Fruit fly (Drosophila melanogaster) whole organism, embryonic: ENCODE results near the gene bb8.
A peak's percentile ranks its signal among the peaks of the same experiment; 100 is the strongest.

Experiments
- Abd-B ChIP-seq: fragments of 200-800 bp; sonication (Bioruptor generic); optimal IDR thresholded peaks from 2 replicates; lab custom pipeline; 2018; ENCODE audit warnings: missing biosample characterization, mild to moderate bottlenecking, missing genetic modification characterization, moderate library complexity
- CG10565 ChIP-seq: fragments of 200-800 bp; sonication (Bioruptor generic); optimal IDR thresholded peaks from 3 replicates; lab custom pipeline; 2016; ENCODE audit warnings: missing biosample characterization, mild to moderate bottlenecking, missing genetic modification characterization
- CG11085 ChIP-seq: fragments of 200-800 bp; sonication (Bioruptor generic); IDR thresholded peaks from 2 replicates; pipeline ENCODE4 v1.3.6; 2022; ENCODE audit warnings: missing biosample characterization, missing genetic modification characterization
- CG12219 ChIP-seq: fragments of 200-800 bp; sonication (Bioruptor generic); optimal IDR thresholded peaks from 3 replicates; lab custom pipeline; 2018; ENCODE audit warnings: missing biosample characterization, mild to moderate bottlenecking, missing genetic modification characterization
- CG14441 ChIP-seq: fragments of 200-800 bp; sonication (Bioruptor generic); IDR thresholded peaks from 2 replicates; pipeline ENCODE4 v1.3.6; 2022; ENCODE audit warnings: missing biosample characterization, missing genetic modification characterization
- CG14860 ChIP-seq: fragments of 200-800 bp; sonication (Bioruptor generic); IDR thresholded peaks from 3 replicates; pipeline ENCODE4 v1.3.6; 2022; ENCODE audit warnings: missing biosample characterization, missing genetic modification characterization; ENCODE audit not compliant: partially characterized antibody
- CG2678 ChIP-seq: fragments of 200-800 bp; sonication (Bioruptor generic); optimal IDR thresholded peaks from 3 replicates; lab custom pipeline; 2019; ENCODE audit warnings: missing biosample characterization, mild to moderate bottlenecking, missing genetic modification characterization, moderate library complexity
- CG31365 ChIP-seq: fragments of 200-800 bp; sonication (Bioruptor generic); optimal IDR thresholded peaks from 2 replicates; lab custom pipeline; 2018; ENCODE audit warnings: missing biosample characterization, mild to moderate bottlenecking, missing genetic modification characterization
- CG3163 ChIP-seq: fragments of 200-800 bp; sonication (Bioruptor generic); optimal IDR thresholded peaks from 3 replicates; lab custom pipeline; 2016; ENCODE audit warnings: missing biosample characterization, missing genetic modification characterization
- CG32772 ChIP-seq: fragments of 200-800 bp; sonication (Bioruptor generic); IDR thresholded peaks from 2 replicates; pipeline ENCODE4 v1.3.6; 2022; ENCODE audit warnings: missing biosample characterization, missing genetic modification characterization
- CG4360 ChIP-seq: fragments of 200-800 bp; sonication (Bioruptor generic); IDR thresholded peaks from 2 replicates; pipeline ENCODE4 v1.3.6; 2022; ENCODE audit warnings: missing biosample characterization, missing genetic modification characterization
- CG5953 ChIP-seq: fragments of 200-800 bp; sonication (Bioruptor generic); IDR thresholded peaks from 2 replicates; pipeline ENCODE4 v1.3.6; 2022; ENCODE audit warnings: missing biosample characterization, missing genetic modification characterization
- CG7963 ChIP-seq: fragments of 200-800 bp; sonication (Bioruptor generic); IDR thresholded peaks from 3 replicates; pipeline ENCODE4 v1.3.6; 2022; ENCODE audit warnings: missing biosample characterization, missing genetic modification characterization; ENCODE audit not compliant: partially characterized antibody
- CG9437 ChIP-seq: fragments of 200-800 bp; sonication (Bioruptor generic); optimal IDR thresholded peaks from 2 replicates; lab custom pipeline; 2018; ENCODE audit warnings: missing biosample characterization, mild to moderate bottlenecking, missing genetic modification characterization
- CG9727 ChIP-seq: fragments of 200-800 bp; sonication (Bioruptor generic); optimal IDR thresholded peaks from 3 replicates; lab custom pipeline; 2017; ENCODE audit warnings: missing biosample characterization, mild to moderate bottlenecking, missing genetic modification characterization
- CG9876 ChIP-seq: fragments of 200-800 bp; sonication (Bioruptor generic); optimal IDR thresholded peaks from 2 replicates; lab custom pipeline; 2016; ENCODE audit warnings: missing biosample characterization, missing genetic modification characterization
- Dad ChIP-seq: fragments of 200-800 bp; sonication (Bioruptor generic); optimal IDR thresholded peaks from 3 replicates; lab custom pipeline; 2016; ENCODE audit warnings: missing biosample characterization, missing genetic modification characterization
- Ets65A ChIP-seq: fragments of 200-800 bp; sonication (Bioruptor generic); peaks from one replicate; lab custom pipeline; 2016; ENCODE audit warnings: missing biosample characterization, missing genetic modification characterization
- Hr51 ChIP-seq, 2 experiments: fragments of 200-800 bp; sonication (Bioruptor generic); optimal IDR thresholded peaks; 2 replicates in 1 of 2; 3 replicates in 1 of 2; lab custom pipeline; 2016 to 2018; ENCODE audit warnings: missing biosample characterization in 2 of 2, missing genetic modification characterization in 2 of 2, mild to moderate bottlenecking in 1 of 2, moderate library complexity in 1 of 2
- Hsf ChIP-seq: fragments of 200-800 bp; sonication (Bioruptor generic); optimal IDR thresholded peaks from 3 replicates; lab custom pipeline; 2016; ENCODE audit warnings: missing biosample characterization, missing genetic modification characterization
- Max ChIP-seq: fragments of 200-800 bp; sonication (Bioruptor generic); optimal IDR thresholded peaks from 2 replicates; lab custom pipeline; 2016; ENCODE audit warnings: missing biosample characterization, mild to moderate bottlenecking, missing genetic modification characterization
- Mrtf ChIP-seq: fragments of 200-800 bp; sonication (Bioruptor generic); IDR thresholded peaks from 3 replicates; pipeline ENCODE4 v1.3.6; 2022; ENCODE audit warnings: missing biosample characterization, missing genetic modification characterization
- Neu2 ChIP-seq: fragments of 200-800 bp; sonication (Bioruptor generic); optimal IDR thresholded peaks from 3 replicates; lab custom pipeline; 2016; ENCODE audit warnings: missing biosample characterization, missing genetic modification characterization, borderline replicate concordance
- NfI ChIP-seq: fragments of 200-800 bp; sonication (Bioruptor generic); optimal IDR thresholded peaks from 3 replicates; lab custom pipeline; 2018; ENCODE audit warnings: missing biosample characterization, mild to moderate bottlenecking, missing genetic modification characterization, moderate library complexity
- Rx ChIP-seq: fragments of 200-800 bp; sonication (Bioruptor generic); IDR thresholded peaks from 2 replicates; pipeline ENCODE4 v1.3.6; 2022; ENCODE audit warnings: missing biosample characterization, missing genetic modification characterization
- Six4 ChIP-seq: fragments of 200-800 bp; sonication (Bioruptor generic); optimal IDR thresholded peaks from 2 replicates; lab custom pipeline; 2016; ENCODE audit warnings: missing biosample characterization, missing genetic modification characterization
- ac ChIP-seq: fragments of 200-800 bp; sonication (Bioruptor generic); optimal IDR thresholded peaks from 3 replicates; lab custom pipeline; 2017; ENCODE audit warnings: missing biosample characterization, mild to moderate bottlenecking, missing genetic modification characterization
- ato ChIP-seq: fragments of 200-800 bp; sonication (Bioruptor generic); IDR thresholded peaks from 2 replicates; pipeline ENCODE4 v1.3.6; 2022; ENCODE audit warnings: missing biosample characterization, missing genetic modification characterization; ENCODE audit not compliant: partially characterized antibody
- br ChIP-seq: fragments of >200 bp; optimal IDR thresholded peaks from 2 replicates; lab custom pipeline; 2017
- chm ChIP-seq: fragments of 200-800 bp; sonication (Bioruptor generic); IDR thresholded peaks from 2 replicates; pipeline ENCODE4 v1.3.6; 2022; ENCODE audit warnings: missing biosample characterization, missing genetic modification characterization
- chn ChIP-seq: fragments of 200-800 bp; sonication (Bioruptor generic); optimal IDR thresholded peaks from 2 replicates; lab custom pipeline; 2016; ENCODE audit warnings: missing biosample characterization, missing genetic modification characterization
- da ChIP-seq: fragments of 200-800 bp; sonication (Bioruptor generic); optimal IDR thresholded peaks from 2 replicates; lab custom pipeline; 2016; ENCODE audit warnings: missing biosample characterization, missing genetic modification characterization
- dati ChIP-seq: fragments of 200-800 bp; sonication (Bioruptor generic); IDR thresholded peaks from 2 replicates; pipeline ENCODE4 v1.3.6; 2022; ENCODE audit warnings: missing biosample characterization, missing genetic modification characterization
- dmrt11E ChIP-seq: fragments of 200-800 bp; sonication (Bioruptor generic); optimal IDR thresholded peaks from 3 replicates; lab custom pipeline; 2018; ENCODE audit warnings: missing biosample characterization, mild to moderate bottlenecking, missing genetic modification characterization, moderate library complexity
- eyg ChIP-seq: fragments of 200-800 bp; sonication (Bioruptor generic); optimal IDR thresholded peaks from 3 replicates; lab custom pipeline; 2016; ENCODE audit warnings: missing biosample characterization, missing genetic modification characterization
- fru ChIP-seq: fragments of >200 bp; optimal IDR thresholded peaks from 2 replicates; lab custom pipeline; 2017
- gcm ChIP-seq: fragments of 200-800 bp; sonication (Bioruptor generic); optimal IDR thresholded peaks from 2 replicates; lab custom pipeline; 2019; ENCODE audit warnings: missing biosample characterization, mild to moderate bottlenecking, missing genetic modification characterization, moderate library complexity
- gem ChIP-seq: fragments of 200-800 bp; sonication (Bioruptor generic); optimal IDR thresholded peaks from 2 replicates; lab custom pipeline; 2019; ENCODE audit warnings: missing biosample characterization, mild to moderate bottlenecking, missing genetic modification characterization, moderate library complexity
- grau ChIP-seq: fragments of 200-800 bp; optimal IDR thresholded peaks from 3 replicates; lab custom pipeline; 2019; ENCODE audit warnings: missing biosample characterization, mild to moderate bottlenecking, missing genetic modification characterization, moderate library complexity
- hkb ChIP-seq, 2 experiments: fragments of 200-800 bp in 1 of 2; fragments of >200 bp in 1 of 2; sonication (Bioruptor generic) in 1 of 2; IDR thresholded peaks in 1 of 2; optimal IDR thresholded peaks in 1 of 2; 2 replicates each; pipeline versions ENCODE4 v1.3.6 to Lab custom; 2017 to 2022; ENCODE audit warnings: missing biosample characterization in 1 of 2, missing genetic modification characterization in 1 of 2
- org-1 ChIP-seq: fragments of 200-800 bp; sonication (Bioruptor generic); optimal IDR thresholded peaks from 2 replicates; lab custom pipeline; 2017; ENCODE audit warnings: missing biosample characterization, missing genetic modification characterization
- p53 ChIP-seq: fragments of 200-800 bp; sonication (Bioruptor generic); optimal IDR thresholded peaks from 2 replicates; lab custom pipeline; 2016; ENCODE audit warnings: missing biosample characterization, missing genetic modification characterization
- pita ChIP-seq: fragments of 200-800 bp; sonication (Bioruptor generic); optimal IDR thresholded peaks from 2 replicates; lab custom pipeline; 2017; ENCODE audit warnings: missing biosample characterization, mild to moderate bottlenecking, missing genetic modification characterization
- ro ChIP-seq: fragments of 200-800 bp; sonication (Bioruptor generic); IDR thresholded peaks from 2 replicates; pipeline ENCODE4 v1.3.6; 2022; ENCODE audit warnings: missing biosample characterization, missing genetic modification characterization
- row ChIP-seq: fragments of 200-800 bp; sonication (Bioruptor generic); IDR thresholded peaks from 3 replicates; pipeline ENCODE4 v1.3.6; 2022; ENCODE audit warnings: missing biosample characterization, missing genetic modification characterization
- slou ChIP-seq: fragments of 200-800 bp; sonication (Bioruptor generic); optimal IDR thresholded peaks from 3 replicates; lab custom pipeline; 2016; ENCODE audit warnings: missing biosample characterization, missing genetic modification characterization
- so ChIP-seq: fragments of 200-800 bp; sonication (Bioruptor generic); IDR thresholded peaks from 3 replicates; pipeline ENCODE4 v1.3.6; 2022; ENCODE audit warnings: missing biosample characterization, missing genetic modification characterization
- sr ChIP-seq: fragments of 200-800 bp; sonication (Bioruptor generic); IDR thresholded peaks from 3 replicates; pipeline ENCODE4 v1.3.6; 2022; ENCODE audit warnings: missing biosample characterization, missing genetic modification characterization
- ttk ChIP-seq: fragments of 200-800 bp; sonication (Bioruptor generic); IDR thresholded peaks from 2 replicates; pipeline ENCODE4 v2.1.2; 2022; ENCODE audit warnings: missing biosample characterization, missing genetic modification characterization
- wek ChIP-seq: fragments of 200-800 bp; sonication (Bioruptor generic); optimal IDR thresholded peaks from 3 replicates; lab custom pipeline; 2018; ENCODE audit warnings: missing biosample characterization, mild to moderate bottlenecking, missing genetic modification characterization, moderate library complexity
- zen2 ChIP-seq: fragments of 200-800 bp; sonication (Bioruptor generic); IDR thresholded peaks from 3 replicates; pipeline ENCODE4 v1.3.6; 2022; ENCODE audit warnings: missing biosample characterization, missing genetic modification characterization; ENCODE audit not compliant: partially characterized antibody

Gene bb8

dm6 chr3R:23251256-23251655 is 38.7 kb downstream of the bb8 start, which contains the start of the genes Rad60 and EloA (continued):
- TF ChIP-seq CG14441: peak; percentile 71
- no peak for TF ChIP-seq Neu2 (GFP tag; lab: Kevin White, UChicago)
- TF ChIP-seq gcm (GFP tag; lab: Kevin White, UChicago): peak; percentile 71
- peak; percentile 87 for TF ChIP-seq chn (GFP tag; lab: Kevin White, UChicago)
- no peak for TF ChIP-seq CG10565 (GFP tag; lab: Kevin White, UChicago)
- TF ChIP-seq CG9876: peak; percentile 60
- TF ChIP-seq CG11085 (GFP tag; lab: Robert Waterston, UW): no peak
- peak; percentile 25 for TF ChIP-seq CG12219 (GFP tag; lab: Kevin White, UChicago)
- TF ChIP-seq CG31365 (tag; lab: Kevin White, UChicago): peak; percentile 7
- TF ChIP-seq CG7963 (GFP tag; lab: Robert Waterston, UW): 0 out of 3 replicates have a peak, but pooled peaks have one; percentile 52
- peak; percentile 59 for TF ChIP-seq eyg
- no peak for TF ChIP-seq pita (GFP tag; lab: Kevin White, UChicago)
- peak; percentile 58; the same call in 1 of the 3 replicates for TF ChIP-seq so (GFP tag; lab: Robert Waterston, UW)
- peak; percentile 65 for TF ChIP-seq wek (GFP tag; lab: Kevin White, UChicago)
- peak; percentile 83 for TF ChIP-seq row (GFP tag; lab: Robert Waterston, UW)
- peak; percentile 58 for TF ChIP-seq CG3163 (GFP tag; lab: Kevin White, UChicago)
- peak; percentile 40; the same call in 1 of the 2 replicates for TF ChIP-seq CG32772
- TF ChIP-seq p53: peak; percentile 58
- TF ChIP-seq Dad (GFP tag; lab: Kevin White, UChicago): peak; percentile 71
- TF ChIP-seq br (lab: Kevin White, UChicago): no peak
- TF ChIP-seq zen2 (GFP tag; lab: Robert Waterston, UW): peak; percentile 54; the same call in 1 of the 3 replicates
- TF ChIP-seq CG9727 (GFP tag; lab: Kevin White, UChicago): peak; percentile 76
- peak; percentile 63 for TF ChIP-seq dmrt11E
- TF ChIP-seq Ets65A (GFP tag; lab: Kevin White, UChicago): peak; percentile 93
- peak; percentile 68 for TF ChIP-seq CG2678
- peak; percentile 78 for TF ChIP-seq NfI (GFP tag; lab: Kevin White, UChicago)
- 0 out of 2 replicates have a peak, but pooled peaks have one; percentile 37 for TF ChIP-seq CG5953 (GFP tag; lab: Robert Waterston, UW)
- peak; percentile 44 for TF ChIP-seq CG9437
- TF ChIP-seq ttk (GFP tag; lab: Robert Waterston, UW): no peak
- peak; percentile 68 to 73 for TF ChIP-seq Hr51 (GFP tag; optimal IDR thresholded peaks at IDR 0.05; lab: Kevin White, UChicago)
- TF ChIP-seq Mrtf (GFP tag; lab: Robert Waterston, UW): peak; percentile 31; the same call in 1 of the 3 replicates
- TF ChIP-seq chm: peak; percentile 71
- peak; percentile 31 for TF ChIP-seq slou
- TF ChIP-seq Abd-B: peak; percentile 47
- TF ChIP-seq sr (GFP tag; lab: Robert Waterston, UW): no peak
- no peak for TF ChIP-seq dati (GFP tag; lab: Robert Waterston, UW)
- TF ChIP-seq fru (lab: Kevin White, UChicago): no peak
- peak; percentile 81 for TF ChIP-seq Six4 (GFP tag; lab: Kevin White, UChicago)
- peak; percentile 65 for TF ChIP-seq CG14860 (GFP tag; lab: Robert Waterston, UW)
- TF ChIP-seq Hsf: peak; percentile 85
- TF ChIP-seq org-1 (GFP tag; lab: Kevin White, UChicago): peak; percentile 37
- peak; percentile 86 for TF ChIP-seq hkb (optimal IDR thresholded peaks at IDR 0.05; lab: Kevin White, UChicago)
- TF ChIP-seq hkb (GFP tag; IDR thresholded peaks at IDR 0.05; lab: Robert Waterston, UW): peak; percentile 70
- peak; percentile 71 for TF ChIP-seq grau (tag; lab: Kevin White, UChicago)
- no peak for TF ChIP-seq CG4360
- TF ChIP-seq da: peak; percentile 51
- TF ChIP-seq ac (GFP tag; lab: Kevin White, UChicago): no peak
- TF ChIP-seq Max (GFP tag; lab: Kevin White, UChicago): peak; percentile 65
- peak; percentile 64 for TF ChIP-seq ato (GFP tag; lab: Robert Waterston, UW)
- 0 out of 2 replicates have a peak, but pooled peaks have one; percentile 9 for TF ChIP-seq ro
- TF ChIP-seq gem (tag; lab: Kevin White, UChicago): peak; percentile 79
- 0 out of 2 replicates have a peak, but pooled peaks have one; percentile 22 for TF ChIP-seq Rx (GFP tag; lab: Robert Waterston, UW)
